Fruit fly (Drosophila melanogaster): ENCODE data around the gene sba.

sba gene

dm6 chr3R:23890886-23891285, 31.9 kb downstream of the sba start, which contains the start of gene TfIIA-S (continued):
- TF ChIP-seq pros (GFP tag; optimal IDR thresholded peaks at IDR 0.05) (no peak), gro (GFP tag; optimal IDR thresholded peaks at IDR 0.05) (peak; percentile 88), crol (GFP tag; IDR thresholded peaks at IDR 0.05) (no peak), CG32772 (GFP tag; IDR thresholded peaks at IDR 0.05) (no peak), CG13894 (tag; optimal IDR thresholded peaks at IDR 0.05) (no peak), Atf6 (GFP tag; IDR thresholded peaks at IDR 0.05) (no peak), CG12769 (tag; optimal IDR thresholded peaks at IDR 0.05) (no peak), wek (GFP tag; optimal IDR thresholded peaks at IDR 0.05) (peak; percentile 30), ap (GFP tag; IDR thresholded peaks at IDR 0.05) (no peak), esg (GFP tag; conservative IDR thresholded peaks at IDR 0.05) (no peak), HLH54F (GFP tag; optimal IDR thresholded peaks at IDR 0.05) (peak; percentile 90), CG5180 (GFP tag; optimal IDR thresholded peaks at IDR 0.05) (no peak), CG3726 (GFP tag; IDR thresholded peaks at IDR 0.05) (no peak), trem (tag; optimal IDR thresholded peaks at IDR 0.05) (peak; percentile 88), CG13123 (GFP tag; optimal IDR thresholded peaks at IDR 0.05) (peak; percentile 69), br (optimal IDR thresholded peaks at IDR 0.05) (no peak), E2f2 (GFP tag; IDR thresholded peaks at IDR 0.05) (no peak), wdn (GFP tag; IDR thresholded peaks at IDR 0.05) (no peak), Neu2 (GFP tag; optimal IDR thresholded peaks at IDR 0.05; ENCODE audit: borderline replicate concordance) (no peak), CG3281 (GFP tag; optimal IDR thresholded peaks at IDR 0.05) (peak; percentile 71), zen2 (GFP tag; IDR thresholded peaks at IDR 0.05; ENCODE audit: partially characterized antibody) (no peak), ara (GFP tag; IDR thresholded peaks at IDR 0.05) (no peak), Hr78 (GFP tag; optimal IDR thresholded peaks at IDR 0.05) (no peak), bab2 (GFP tag; optimal IDR thresholded peaks at IDR 0.05) (peak; percentile 75), dm (GFP tag; optimal IDR thresholded peaks at IDR 0.05) (peak; percentile 56), nmo (GFP tag; optimal IDR thresholded peaks at IDR 0.05) (peak; percentile 60), Poxn (GFP tag; IDR thresholded peaks at IDR 0.05) (no peak), CG3995 (GFP tag; optimal IDR thresholded peaks at IDR 0.05) (peak; percentile 61), pita (GFP tag; optimal IDR thresholded peaks at IDR 0.05) (no peak), tup (GFP tag; optimal IDR thresholded peaks at IDR 0.05) (peak; percentile 80), CG8281 (tag; optimal IDR thresholded peaks at IDR 0.05) (no peak), CG32767 (GFP tag; IDR thresholded peaks at IDR 0.05) (no peak), CG3847 (GFP tag; IDR thresholded peaks at IDR 0.05) (no peak), CG17568 (GFP tag; optimal IDR thresholded peaks at IDR 0.05) (no peak), CG17186 (GFP tag; optimal IDR thresholded peaks at IDR 0.05) (peak; percentile 78), CG9932 (GFP tag; IDR thresholded peaks at IDR 0.05) (no peak), gsb (GFP tag; IDR thresholded peaks at IDR 0.05) (no peak), Ravus (GFP tag; IDR thresholded peaks at IDR 0.05) (no peak), fd64A (GFP tag; optimal IDR thresholded peaks at IDR 0.05) (peak; percentile 12), CG6689 (GFP tag; IDR thresholded peaks at IDR 0.05) (no peak), Atf3 (GFP tag; optimal IDR thresholded peaks at IDR 0.05) (peak; percentile 75), CG6683 (GFP tag; optimal IDR thresholded peaks at IDR 0.05) (peak; percentile 60), ftz-f1 (GFP tag; optimal IDR thresholded peaks at IDR 0.05) (peak; percentile 90), nom (GFP tag; optimal IDR thresholded peaks at IDR 0.05) (peak; percentile 35), CG4854 (GFP tag; optimal IDR thresholded peaks at IDR 0.05) (peak; percentile 68), caup (GFP tag; optimal IDR thresholded peaks at IDR 0.05; ENCODE audit: severe bottlenecking) (peak; percentile 89), CG16779 (GFP tag; IDR thresholded peaks at IDR 0.05) (no peak), lbe (GFP tag; optimal IDR thresholded peaks at IDR 0.05) (peak; percentile 74), HHEX (GFP tag; optimal IDR thresholded peaks at IDR 0.05) (peak; percentile 71), gcm2 (GFP tag; optimal IDR thresholded peaks at IDR 0.05) (peak; percentile 19), CG15073 (GFP tag; optimal IDR thresholded peaks at IDR 0.05) (no peak), dan (GFP tag; IDR thresholded peaks at IDR 0.05) (no peak)

Data from whole organism, embryonic.